Fruit fly (Drosophila melanogaster): Measurements from ENCODE around the gene Gbeta5.

The Gbeta5 gene

DNA sequence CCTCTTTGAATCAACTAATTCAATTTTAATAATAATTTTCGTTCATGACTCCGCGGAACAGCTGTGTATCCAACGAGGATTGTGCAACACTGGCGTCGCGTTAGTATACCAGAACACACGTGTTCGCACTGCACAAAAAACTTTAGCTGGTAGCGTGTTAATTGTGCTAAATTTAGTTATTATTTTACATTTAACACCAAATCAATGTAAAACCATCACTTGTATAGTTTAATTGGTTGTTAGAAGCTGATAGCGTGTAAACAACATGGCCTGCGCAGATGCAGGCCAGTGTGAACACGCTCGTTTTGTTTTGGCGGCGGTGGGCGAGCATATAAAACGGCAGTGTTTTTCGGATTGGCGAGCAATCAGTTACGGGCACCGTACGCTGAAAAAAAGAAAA is 5.2 kb upstream of the Gbeta5 start, which contains the start of the genes Traf6 and GIIIspla2 (continued):
- no peak for TF ChIP-seq Hr39 (optimal IDR thresholded peaks at IDR 0.05)
- peak; percentile 71 for TF ChIP-seq CG30020 (tag; optimal IDR thresholded peaks at IDR 0.05)
- no peak for TF ChIP-seq eve (GFP tag; optimal IDR thresholded peaks at IDR 0.05)
- TF ChIP-seq chif (GFP tag; optimal IDR thresholded peaks at IDR 0.05), result peak; percentile 55 to 61
- TF ChIP-seq Abd-B (GFP tag; optimal IDR thresholded peaks at IDR 0.05), result peak; percentile 72
- TF ChIP-seq CG8765 (GFP tag; IDR thresholded peaks at IDR 0.05), result peak; percentile 29; the same call in 1 of the 2 replicates
- TF ChIP-seq Hr3 (GFP tag; optimal IDR thresholded peaks at IDR 0.05), result peak; percentile 78
- peak; percentile 46 for TF ChIP-seq Nf-YB (GFP tag; optimal IDR thresholded peaks at IDR 0.05)
- TF ChIP-seq jigr1 (GFP tag; IDR thresholded peaks at IDR 0.05), result no peak
- no peak for TF ChIP-seq Neu2 (GFP tag; optimal IDR thresholded peaks at IDR 0.05; ENCODE audit: borderline replicate concordance)
- TF ChIP-seq trh (GFP tag; optimal IDR thresholded peaks at IDR 0.05), result no peak
- peak; percentile 67 for TF ChIP-seq CG6272 (GFP tag; IDR thresholded peaks at IDR 0.05)
- no peak for TF ChIP-seq gsb-n (tag; optimal IDR thresholded peaks at IDR 0.05)
- peak; percentile 76 for TF ChIP-seq CG10366 (GFP tag; IDR thresholded peaks at IDR 0.05)
- no peak for TF ChIP-seq grn (GFP tag; optimal IDR thresholded peaks at IDR 0.05)
- peak; percentile 17 for TF ChIP-seq eyg (GFP tag; optimal IDR thresholded peaks at IDR 0.05)

DNA sequence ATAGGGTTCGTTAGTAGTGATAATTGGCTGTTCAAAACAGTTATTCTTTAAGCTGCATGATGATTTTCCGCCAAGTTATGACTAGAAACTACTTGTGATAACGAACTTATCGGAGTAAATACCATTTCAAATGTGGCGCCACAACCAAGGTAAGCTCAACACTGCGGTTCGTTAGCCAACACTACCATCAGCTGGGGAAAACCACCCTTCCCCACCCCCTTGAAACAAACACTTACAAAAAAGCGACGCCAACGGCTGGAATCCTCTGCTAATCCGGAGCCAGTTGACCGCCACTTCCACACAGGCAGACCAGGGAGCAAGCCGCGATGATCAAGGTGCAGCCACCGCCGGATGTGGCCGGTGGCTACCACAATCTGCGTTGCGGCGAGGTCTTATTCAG is 643 bp upstream of the Gbeta5 start, which contains the start of gene CG18262:
TSS of gene CG18262 (plus strand) at position 231 of the 400 bp plus-strand sequence.
- TF ChIP-seq CG8281 (tag; optimal IDR thresholded peaks at IDR 0.05) (no peak), prd (optimal IDR thresholded peaks at IDR 0.05) (no peak), prd (GFP tag; IDR thresholded peaks at IDR 0.05) (no peak), Mad (GFP tag; optimal IDR thresholded peaks at IDR 0.05) (no peak), CG2678 (tag; optimal IDR thresholded peaks at IDR 0.05) (no peak), hth (optimal IDR thresholded peaks at IDR 0.05) (no peak), slp2 (GFP tag; optimal IDR thresholded peaks at IDR 0.05) (no peak), bab2 (GFP tag; optimal IDR thresholded peaks at IDR 0.05) (no peak), Dref (GFP tag; IDR thresholded peaks at IDR 0.05) (peak; percentile 47), Eip74EF (GFP tag; optimal IDR thresholded peaks at IDR 0.05) (no peak), Med (GFP tag) (peak; percentile 78), Atf6 (GFP tag; IDR thresholded peaks at IDR 0.05) (no peak), CG14860 (GFP tag; IDR thresholded peaks at IDR 0.05; ENCODE audit: partially characterized antibody) (no peak), CG10267 (tag; optimal IDR thresholded peaks at IDR 0.05) (peak; percentile 84), CG2875 (GFP tag; optimal IDR thresholded peaks at IDR 0.05) (no peak), pho (GFP tag; optimal IDR thresholded peaks at IDR 0.05) (no peak), pzg (GFP tag; optimal IDR thresholded peaks at IDR 0.05) (peak; percentile 49), Aef1 (GFP tag; IDR thresholded peaks at IDR 0.05) (no peak), HLH4C (GFP tag; IDR thresholded peaks at IDR 0.05; ENCODE audit: partially characterized antibody) (no peak), NFAT (GFP tag; IDR thresholded peaks at IDR 0.05) (no peak), CG32767 (GFP tag; IDR thresholded peaks at IDR 0.05) (no peak), Spps (tag; optimal IDR thresholded peaks at IDR 0.05) (no peak), ttk (GFP tag; IDR thresholded peaks at IDR 0.05) (no peak; the same call in 1 of the 2 replicates), CG17802 (tag; optimal IDR thresholded peaks at IDR 0.05) (no peak), sob (GFP tag; IDR thresholded peaks at IDR 0.05) (0 out of 2 replicates have a peak, but pooled peaks have one; percentile 16), fd64A (GFP tag; optimal IDR thresholded peaks at IDR 0.05) (no peak), Jarid2 (GFP tag; optimal IDR thresholded peaks at IDR 0.05) (no peak), gsb (GFP tag; IDR thresholded peaks at IDR 0.05) (no peak), CG4617 (GFP tag; optimal IDR thresholded peaks at IDR 0.05; ENCODE audit: borderline replicate concordance) (no peak), Bgb (GFP tag; IDR thresholded peaks at IDR 0.05; ENCODE audit: partially characterized antibody) (no peak), CrebB (tag; optimal IDR thresholded peaks at IDR 0.05) (no peak), B-H1 (GFP tag; IDR thresholded peaks at IDR 0.05) (no peak), CG1024 (GFP tag; IDR thresholded peaks at IDR 0.05) (no peak), Blimp-1 (GFP tag; optimal IDR thresholded peaks at IDR 0.05) (no peak), CG15073 (GFP tag; optimal IDR thresholded peaks at IDR 0.05) (no peak), CG10366 (GFP tag; IDR thresholded peaks at IDR 0.05) (no peak), grau (tag; optimal IDR thresholded peaks at IDR 0.05) (no peak)

Data from whole organism, embryonic.